Fruit fly (Drosophila melanogaster): ENCODE measurements around the gene natalisin.

natalisin gene

dm6 chr3R:14469724-14470123 lies 51.3 kb downstream of the natalisin start:
- peak; percentile 66; the same call in 1 of the 2 replicates for TF ChIP-seq Gug (GFP tag; IDR thresholded peaks at IDR 0.05)
- peak; percentile 45 for TF ChIP-seq CG4318 (GFP tag; optimal IDR thresholded peaks at IDR 0.05)
- peak; percentile 4 for TF ChIP-seq Hr39 (GFP tag; optimal IDR thresholded peaks at IDR 0.05)
- peak; percentile 68 for TF ChIP-seq OdsH (GFP tag; optimal IDR thresholded peaks at IDR 0.05)
- peak; percentile 78 for TF ChIP-seq CG8119 (GFP tag; IDR thresholded peaks at IDR 0.05)
- peak; percentile 46 for TF ChIP-seq esn (GFP tag; optimal IDR thresholded peaks at IDR 0.05)
- TF ChIP-seq Sox102F (GFP tag; optimal IDR thresholded peaks at IDR 0.05), result peak; percentile 25
- peak; percentile 16 for TF ChIP-seq fd59A (GFP tag; optimal IDR thresholded peaks at IDR 0.05)
- TF ChIP-seq salr (GFP tag; optimal IDR thresholded peaks at IDR 0.05), result peak in 1 of 2 experiments; percentile 63
- TF ChIP-seq achi (GFP tag; optimal IDR thresholded peaks at IDR 0.05), result peak; percentile 69
- no peak for TF ChIP-seq Eip93F (GFP tag; optimal IDR thresholded peaks at IDR 0.05)
- TF ChIP-seq CG10631 (GFP tag; optimal IDR thresholded peaks at IDR 0.05), result peak; percentile 68
- TF ChIP-seq CG6163 (GFP tag; IDR thresholded peaks at IDR 0.05), result peak; percentile 70
- TF ChIP-seq CG32006 (GFP tag; optimal IDR thresholded peaks at IDR 0.05), result peak; percentile 82
- peak; percentile 71 for TF ChIP-seq Lpt (GFP tag; optimal IDR thresholded peaks at IDR 0.05)
- peak; percentile 60 for TF ChIP-seq Hr4 (GFP tag; optimal IDR thresholded peaks at IDR 0.05)
- peak; percentile 42 for TF ChIP-seq CG6792 (GFP tag; optimal IDR thresholded peaks at IDR 0.05)
- TF ChIP-seq CG6854 (GFP tag; optimal IDR thresholded peaks at IDR 0.05), result no peak
- TF ChIP-seq CG16779 (tag; optimal IDR thresholded peaks at IDR 0.05), result peak; percentile 43
- peak; percentile 45; the same call in 1 of the 2 replicates for TF ChIP-seq CG11294 (GFP tag; IDR thresholded peaks at IDR 0.05)
- peak; percentile 9 for TF ChIP-seq CG34406 (GFP tag; optimal IDR thresholded peaks at IDR 0.05)
- peak; percentile 41 for TF ChIP-seq CG3032 (tag; optimal IDR thresholded peaks at IDR 0.05)
- peak; percentile 35 for TF ChIP-seq Eip75B (GFP tag; optimal IDR thresholded peaks at IDR 0.05)
- TF ChIP-seq Smox (GFP tag; optimal IDR thresholded peaks at IDR 0.05), result no peak
- TF ChIP-seq Sox15 (GFP tag; optimal IDR thresholded peaks at IDR 0.05), result no peak
- peak; percentile 32 for TF ChIP-seq CG6808 (GFP tag; optimal IDR thresholded peaks at IDR 0.05)
- peak; percentile 33 for TF ChIP-seq topi (GFP tag; optimal IDR thresholded peaks at IDR 0.05)
- TF ChIP-seq Ets96B (tag; optimal IDR thresholded peaks at IDR 0.05), result peak; percentile 58
- peak; percentile 34 for TF ChIP-seq spab (GFP tag; optimal IDR thresholded peaks at IDR 0.05)
- no peak for TF ChIP-seq vri (GFP tag; optimal IDR thresholded peaks at IDR 0.05)
- peak; percentile 84 for TF ChIP-seq CG15336 (GFP tag; IDR thresholded peaks at IDR 0.05)
- TF ChIP-seq eg (GFP tag; IDR thresholded peaks at IDR 0.05), result peak; percentile 68; the same call in 2 of the 3 replicates
- TF ChIP-seq fkh (GFP tag; optimal IDR thresholded peaks at IDR 0.05), result no peak
- peak; percentile 40 for TF ChIP-seq CG11762 (GFP tag; optimal IDR thresholded peaks at IDR 0.05; ENCODE audit: insufficient read depth)
- TF ChIP-seq Blimp-1 (GFP tag; optimal IDR thresholded peaks at IDR 0.05), result no peak
- peak; percentile 90 for TF ChIP-seq Eip78C (GFP tag)
- TF ChIP-seq svp (GFP tag), result peak; percentile 69
- TF ChIP-seq pdm3 (GFP tag; optimal IDR thresholded peaks at IDR 0.05), result peak; percentile 50
- peak; percentile 58 for TF ChIP-seq dsx (GFP tag; optimal IDR thresholded peaks at IDR 0.05; ENCODE audit: poor library complexity, severe bottlenecking)
- TF ChIP-seq CG3919 (GFP tag; optimal IDR thresholded peaks at IDR 0.05), result peak; percentile 73
- peak; percentile 34 for TF ChIP-seq CG8632 (GFP tag; optimal IDR thresholded peaks at IDR 0.05)
- no peak for TF ChIP-seq CG11902 (GFP tag; optimal IDR thresholded peaks at IDR 0.05)
- TF ChIP-seq CG9139 (GFP tag; optimal IDR thresholded peaks at IDR 0.05), result no peak
- TF ChIP-seq Ets21C (GFP tag; optimal IDR thresholded peaks at IDR 0.05), result no peak
- TF ChIP-seq Sox14 (GFP tag; optimal IDR thresholded peaks at IDR 0.05), result peak; percentile 57
- TF ChIP-seq dac (GFP tag; optimal IDR thresholded peaks at IDR 0.05), result peak; percentile 42
- TF ChIP-seq cyc (GFP tag; optimal IDR thresholded peaks at IDR 0.05), result peak; percentile 41
- peak; percentile 10 for TF ChIP-seq CG7368 (GFP tag; optimal IDR thresholded peaks at IDR 0.05)
- peak; percentile 24 for TF ChIP-seq CG8319 (GFP tag; optimal IDR thresholded peaks at IDR 0.05)
- peak; percentile 57 for TF ChIP-seq Met (GFP tag; optimal IDR thresholded peaks at IDR 0.05)
- peak; percentile 29 for TF ChIP-seq CG10669 (GFP tag; optimal IDR thresholded peaks at IDR 0.05)
- peak; percentile 8 to 22 for TF ChIP-seq ss (GFP tag; optimal IDR thresholded peaks at IDR 0.05)
